Fruit fly (Drosophila melanogaster): Measurements from ENCODE around the gene Atac3.
A peak's percentile ranks its signal among the peaks of the same experiment; 100 is the strongest.

Gene Atac3

dm6 chr3L:299952-300605, 27.7 kb downstream of the Atac3 start:
- TF ChIP-seq cic (GFP tag; optimal IDR thresholded peaks at IDR 0.05): peak; percentile 38
- TF ChIP-seq toe (GFP tag; optimal IDR thresholded peaks at IDR 0.05): no peak

DNA sequence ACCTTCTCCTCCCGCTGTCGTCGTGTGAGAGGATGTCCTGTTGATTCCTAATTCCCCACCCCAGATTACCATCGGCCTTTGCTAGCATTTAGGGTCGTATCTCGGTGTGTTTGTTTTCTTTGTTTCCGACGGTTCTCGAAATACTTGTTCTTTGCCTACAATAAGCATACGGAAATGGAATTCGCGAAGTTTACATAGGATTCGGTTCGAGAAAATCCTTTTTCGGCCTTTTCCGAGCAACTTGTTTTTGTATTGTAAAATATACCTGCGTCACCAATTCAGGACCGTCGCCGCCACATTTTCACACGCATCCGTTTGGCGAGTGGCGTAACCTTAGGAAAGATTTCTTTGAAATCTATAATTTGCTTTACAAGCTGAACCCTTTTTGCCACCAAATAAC, 29.3 kb downstream of the Atac3 start:
- no peak for TF ChIP-seq CG7045 (GFP tag; optimal IDR thresholded peaks at IDR 0.05)

- TF ChIP-seq cic (GFP tag; optimal IDR thresholded peaks at IDR 0.05) (no peak), CG7101 (tag; optimal IDR thresholded peaks at IDR 0.05) (no peak), kay (GFP tag; ENCODE audit: borderline replicate concordance) (peak; percentile 24)
Observed at dm6 chr3L:297240-297639, 30.6 kb downstream of the Atac3 start.

DNA sequence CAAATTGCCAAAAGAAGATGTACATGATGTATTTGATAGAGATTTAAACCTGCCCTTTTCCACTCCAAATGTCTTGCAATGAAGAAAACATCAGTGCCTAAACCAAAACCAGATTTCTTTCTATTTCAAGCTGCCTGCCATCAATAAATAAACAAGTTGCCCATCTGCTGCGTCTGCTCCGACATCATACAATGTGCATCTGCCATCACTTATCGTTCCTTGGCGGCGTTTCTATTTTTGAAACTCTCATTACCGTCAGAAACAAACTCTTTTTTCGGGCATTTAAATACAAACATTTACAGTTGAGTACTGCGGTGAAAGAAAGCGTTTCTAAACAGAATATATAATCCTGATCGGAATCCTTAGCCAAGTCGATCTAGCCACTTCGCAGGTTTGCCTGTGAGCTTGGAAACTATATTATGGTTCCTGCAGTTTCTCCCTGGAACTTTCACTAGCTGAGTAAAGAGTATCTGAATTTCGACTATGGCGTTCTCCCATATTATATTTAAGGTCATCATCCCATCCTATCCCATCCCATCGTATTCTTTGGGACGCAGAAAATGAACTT, 32.9 kb downstream of the Atac3 start:
- TF ChIP-seq Hr96 (GFP tag; optimal IDR thresholded peaks at IDR 0.05) (no peak), cic (GFP tag; optimal IDR thresholded peaks at IDR 0.05) (no peak), cnc (optimal IDR thresholded peaks at IDR 0.05) (no peak), CG5204 (GFP tag; optimal IDR thresholded peaks at IDR 0.05) (no peak), bab1 (GFP tag; optimal IDR thresholded peaks at IDR 0.05) (no peak), CG7045 (GFP tag; optimal IDR thresholded peaks at IDR 0.05) (no peak), CG33017 (tag; optimal IDR thresholded peaks at IDR 0.05) (no peak), CG11617 (GFP tag; optimal IDR thresholded peaks at IDR 0.05) (no peak), CG1620 (GFP tag; optimal IDR thresholded peaks at IDR 0.05) (no peak), ovo (GFP tag; optimal IDR thresholded peaks at IDR 0.05) (no peak), pad (GFP tag; optimal IDR thresholded peaks at IDR 0.05) (no peak), kay (GFP tag; ENCODE audit: borderline replicate concordance) (no peak), CG7101 (tag; optimal IDR thresholded peaks at IDR 0.05) (no peak), CG14711 (tag; optimal IDR thresholded peaks at IDR 0.05) (no peak)

- TF ChIP-seq cic (GFP tag; optimal IDR thresholded peaks at IDR 0.05) (peak; percentile 8), CG7045 (GFP tag; optimal IDR thresholded peaks at IDR 0.05) (no peak), CG33017 (tag; optimal IDR thresholded peaks at IDR 0.05) (no peak), CG14711 (tag; optimal IDR thresholded peaks at IDR 0.05) (no peak), CG11617 (GFP tag; optimal IDR thresholded peaks at IDR 0.05) (peak; percentile 28), Clk (GFP tag; optimal IDR thresholded peaks at IDR 0.05) (no peak), toe (GFP tag; optimal IDR thresholded peaks at IDR 0.05) (no peak), CG1620 (GFP tag; optimal IDR thresholded peaks at IDR 0.05) (peak; percentile 14), pad (GFP tag; optimal IDR thresholded peaks at IDR 0.05) (peak; percentile 44), Crg-1 (GFP tag; optimal IDR thresholded peaks at IDR 0.05) (no peak), kay (GFP tag; ENCODE audit: borderline replicate concordance) (no peak), CG12768 (GFP tag; optimal IDR thresholded peaks at IDR 0.05) (peak; percentile 25), Mnt (GFP tag; optimal IDR thresholded peaks at IDR 0.05) (peak; percentile 33), cnc (optimal IDR thresholded peaks at IDR 0.05) (no peak), tj (GFP tag; optimal IDR thresholded peaks at IDR 0.05) (no peak), ovo (GFP tag; optimal IDR thresholded peaks at IDR 0.05) (no peak), CG7101 (tag; optimal IDR thresholded peaks at IDR 0.05) (peak; percentile 8), Hr96 (GFP tag; optimal IDR thresholded peaks at IDR 0.05) (no peak), CG5204 (GFP tag; optimal IDR thresholded peaks at IDR 0.05) (no peak), bab1 (GFP tag; optimal IDR thresholded peaks at IDR 0.05) (peak; percentile 39)
Observed at dm6 chr3L:292146-292776, 35.5 kb downstream of the Atac3 start.

- TF ChIP-seq kay (GFP tag; ENCODE audit: borderline replicate concordance): no peak
- no peak for TF ChIP-seq CG33017 (tag; optimal IDR thresholded peaks at IDR 0.05)
- peak; percentile 74 for TF ChIP-seq pad (GFP tag; optimal IDR thresholded peaks at IDR 0.05)
- no peak for TF ChIP-seq CG1620 (GFP tag; optimal IDR thresholded peaks at IDR 0.05)
- TF ChIP-seq CG12768 (GFP tag; optimal IDR thresholded peaks at IDR 0.05): no peak
Observed at dm6 chr3L:291583-292145, 36.1 kb downstream of the Atac3 start.

- TF ChIP-seq CG7101 (tag; optimal IDR thresholded peaks at IDR 0.05) (no peak), Hr96 (GFP tag; optimal IDR thresholded peaks at IDR 0.05) (no peak), CG12768 (GFP tag; optimal IDR thresholded peaks at IDR 0.05) (no peak), CG1620 (GFP tag; optimal IDR thresholded peaks at IDR 0.05) (no peak), CG33017 (tag; optimal IDR thresholded peaks at IDR 0.05) (no peak)
Observed at dm6 chr3L:284253-284652, 43.5 kb downstream of the Atac3 start.

All from whole organism, adult.